Worm (Caenorhabditis elegans) whole organism, L4 larva: ENCODE data around the gene F40G9.8.
A peak's percentile ranks its signal among the peaks of the same experiment; 100 is the strongest.

Experiments used
- F26F4.8 ChIP-seq: fragments of 200-800 bp; sonication (Bioruptor generic); conservative IDR thresholded peaks from 2 replicates; pipeline ENCODE4 v1.3.6; 2022; ENCODE audit warnings: missing genetic modification characterization, missing compliant biosample characterization
- F37D6.2 ChIP-seq: sonication (generic microtip); optimal IDR thresholded peaks from 2 replicates; lab custom pipeline; 2016; ENCODE audit warnings: mild to moderate bottlenecking, missing genetic modification characterization, missing compliant biosample characterization
- F44E2.7 ChIP-seq: fragments of 200-800 bp; sonication (Bioruptor generic); IDR thresholded peaks from 2 replicates; pipeline ENCODE4 v2.1.2; 2022; ENCODE audit warnings: missing genetic modification characterization, missing compliant biosample characterization
- F49E8.2 ChIP-seq: sonication (generic microtip); optimal IDR thresholded peaks from 2 replicates; lab custom pipeline; 2016; ENCODE audit warnings: missing compliant biosample characterization, mild to moderate bottlenecking, missing genetic modification characterization, borderline replicate concordance
- T26A8.4 ChIP-seq: fragments of 200-800 bp; sonication (Bioruptor generic); IDR thresholded peaks from 2 replicates; pipeline ENCODE4 v1.3.6; 2022; ENCODE audit warnings: missing genetic modification characterization, missing compliant biosample characterization
- aha-1 ChIP-seq: fragments of 150-350 bp; peaks from one replicate; lab custom pipeline; 2014; ENCODE audit warnings: missing biosample characterization, missing genetic modification characterization
- arid-1 ChIP-seq: fragments of 200-800 bp; sonication (Bioruptor generic); conservative IDR thresholded peaks from 2 replicates; pipeline ENCODE4 v1.3.6; 2022; ENCODE audit warnings: missing genetic modification reagents, missing genetic modification characterization, missing compliant biosample characterization
- dmd-6 ChIP-seq: fragments of 200-800 bp; sonication (Bioruptor generic); IDR thresholded peaks from 2 replicates; pipeline ENCODE4 v1.3.6; 2022; ENCODE audit warnings: missing genetic modification reagents, missing genetic modification characterization, missing compliant biosample characterization
- dmd-8 ChIP-seq: fragments of 200-800 bp; sonication (Bioruptor generic); IDR thresholded peaks from 2 replicates; pipeline ENCODE4 v1.3.6; 2022; ENCODE audit warnings: missing genetic modification characterization, missing compliant biosample characterization
- dve-1 ChIP-seq: sonication (generic microtip); optimal IDR thresholded peaks from 2 replicates; lab custom pipeline; 2017; ENCODE audit warnings: antibody characterized with exemption, mild to moderate bottlenecking, missing genetic modification characterization, missing compliant biosample characterization; ENCODE audit not compliant: insufficient read depth
- egl-43 ChIP-seq: fragments of 200-800 bp; sonication (Bioruptor generic); IDR thresholded peaks from 2 replicates; pipeline ENCODE4 v1.3.6; 2022; ENCODE audit warnings: missing genetic modification reagents, missing genetic modification characterization, missing compliant biosample characterization
- fos-1 ChIP-seq: fragments of 150-350 bp; optimal IDR thresholded peaks from 2 replicates; lab custom pipeline; 2014; ENCODE audit warnings: missing biosample characterization, missing genetic modification characterization
- hmg-1.1 ChIP-seq: fragments of 200-800 bp; sonication (Bioruptor generic); IDR thresholded peaks from 2 replicates; pipeline ENCODE4 v1.3.6; 2022; ENCODE audit warnings: missing genetic modification reagents, missing genetic modification characterization, missing compliant biosample characterization
- jun-1 ChIP-seq: fragments of 150-350 bp; optimal IDR thresholded peaks from 2 replicates; lab custom pipeline; 2014; ENCODE audit warnings: missing biosample characterization, missing genetic modification reagents, missing genetic modification characterization
- lsy-2 ChIP-seq, 2 experiments: fragments of 150-350 bp in 1 of 2; sonication (generic microtip) in 1 of 2; optimal IDR thresholded peaks; 2 replicates each; lab custom pipeline; 2014 to 2017; ENCODE audit warnings: missing biosample characterization in 2 of 2, missing genetic modification characterization in 2 of 2
- mdt-29 ChIP-seq: fragments of 200-800 bp; sonication (Bioruptor generic); IDR thresholded peaks from 2 replicates; pipeline ENCODE4 v1.3.6; 2022; ENCODE audit warnings: missing genetic modification reagents, missing genetic modification characterization, missing compliant biosample characterization
- nhr-10 ChIP-seq: fragments of 150-350 bp; optimal IDR thresholded peaks from 2 replicates; lab custom pipeline; 2014; ENCODE audit warnings: missing biosample characterization, missing genetic modification characterization
- nhr-111 ChIP-seq: fragments of 200-800 bp; sonication (Bioruptor generic); optimal IDR thresholded peaks from 2 replicates; lab custom pipeline; 2018; ENCODE audit warnings: mild to moderate bottlenecking, missing genetic modification characterization, missing compliant biosample characterization
- nhr-25 ChIP-seq: sonication (generic microtip); optimal IDR thresholded peaks from 2 replicates; lab custom pipeline; 2017; ENCODE audit warnings: missing genetic modification characterization, mild to moderate bottlenecking, missing compliant biosample characterization, antibody characterized with exemption, moderate library complexity, borderline replicate concordance; ENCODE audit not compliant: insufficient read depth
- nhr-42 ChIP-seq: fragments of 200-800 bp; sonication (Bioruptor generic); IDR thresholded peaks from 2 replicates; pipeline ENCODE4 v1.3.6; 2022; ENCODE audit warnings: missing genetic modification characterization, missing compliant biosample characterization
- nhr-48 ChIP-seq: sonication (generic microtip); optimal IDR thresholded peaks from 2 replicates; lab custom pipeline; 2016; ENCODE audit warnings: mild to moderate bottlenecking, missing genetic modification characterization, missing compliant biosample characterization
- nhr-6 ChIP-seq: fragments of 150-350 bp; optimal IDR thresholded peaks from 2 replicates; lab custom pipeline; 2014; ENCODE audit warnings: missing biosample characterization, missing genetic modification characterization
- nhr-77 ChIP-seq: fragments of 150-350 bp; optimal IDR thresholded peaks from 2 replicates; lab custom pipeline; 2014; ENCODE audit warnings: missing biosample characterization, missing genetic modification characterization
- php-3 ChIP-seq: fragments of 200-800 bp; sonication (Bioruptor generic); IDR thresholded peaks from 2 replicates; pipeline ENCODE4 v1.3.6; 2022; ENCODE audit warnings: missing genetic modification reagents, missing genetic modification characterization, missing compliant biosample characterization
- rbr-2 ChIP-seq: sonication (generic microtip); optimal IDR thresholded peaks from 2 replicates; lab custom pipeline; 2016; ENCODE audit warnings: missing genotype, missing genetic modification characterization, missing compliant biosample characterization
- saeg-2 ChIP-seq: fragments of 200-800 bp; sonication (Bioruptor generic); IDR thresholded peaks from 2 replicates; pipeline ENCODE4 v1.3.6; 2022; ENCODE audit warnings: missing genetic modification reagents, missing genetic modification characterization, missing compliant biosample characterization
- skn-1 ChIP-seq: fragments of 150-350 bp; optimal IDR thresholded peaks from 2 replicates; lab custom pipeline; 2014; ENCODE audit warnings: missing biosample characterization, missing genetic modification characterization
- spr-1 ChIP-seq: sonication (generic microtip); optimal IDR thresholded peaks from 2 replicates; lab custom pipeline; 2016; ENCODE audit warnings: mild to moderate bottlenecking, missing genetic modification characterization, missing compliant biosample characterization
- spr-3 ChIP-seq: fragments of 200-800 bp; sonication (Bioruptor generic); optimal IDR thresholded peaks from 2 replicates; lab custom pipeline; 2018; ENCODE audit warnings: mild to moderate bottlenecking, missing genetic modification characterization, missing compliant biosample characterization
- unc-62 ChIP-seq, 3 experiments: fragments of 150-350 bp in 1 of 3; sonication (generic microtip); optimal IDR thresholded peaks in 2 of 3; peaks in 1 of 3; 1 replicate in 1 of 3; 2 replicates in 2 of 3; lab custom pipeline; 2014 to 2017; ENCODE audit warnings: missing biosample characterization in 3 of 3, missing genetic modification characterization in 3 of 3, missing genetic modification reagents in 3 of 3, missing genotype in 1 of 3
- vab-7 ChIP-seq: fragments of 200-800 bp; sonication (Bioruptor generic); IDR thresholded peaks from 2 replicates; pipeline ENCODE4 v1.3.6; 2022; ENCODE audit warnings: missing genetic modification reagents, missing genetic modification characterization, missing compliant biosample characterization
- zag-1 ChIP-seq: fragments of 150-350 bp; optimal IDR thresholded peaks from 2 replicates; lab custom pipeline; 2014; ENCODE audit warnings: missing biosample characterization, missing genetic modification characterization
- zfp-2 ChIP-seq: sonication (generic microtip); optimal IDR thresholded peaks from 2 replicates; lab custom pipeline; 2016; ENCODE audit warnings: mild to moderate bottlenecking, missing genetic modification characterization, missing compliant biosample characterization

Gene F40G9.8

ce11 chrIII:120199-120598 is 44.5 kb downstream of the F40G9.8 start, which contains the start of gene pals-24 (continued):
- no peak for TF ChIP-seq nhr-25 (tag; lab: Kevin White, UChicago)
- no peak for TF ChIP-seq nhr-111
- no peak for TF ChIP-seq rbr-2
- TF ChIP-seq saeg-2 (GFP tag; lab: Robert Waterston, UW): no peak
- TF ChIP-seq dmd-6 (GFP tag; lab: Robert Waterston, UW): peak; percentile 59
- TF ChIP-seq jun-1 (tag; lab: Kevin White, UChicago): no peak
- TF ChIP-seq zfp-2 (tag; lab: Kevin White, UChicago): no peak
- TF ChIP-seq mdt-29 (GFP tag; lab: Robert Waterston, UW): no peak
- no peak for TF ChIP-seq lsy-2 (tag; optimal IDR thresholded peaks at IDR 0.05; lab: Kevin White, UChicago)
- no peak for TF ChIP-seq nhr-42 (GFP tag; lab: Robert Waterston, UW)
- no peak for TF ChIP-seq hmg-1.1
- TF ChIP-seq F26F4.8 (GFP tag; lab: Robert Waterston, UW): no peak
- no peak for TF ChIP-seq F44E2.7 (GFP tag; lab: Robert Waterston, UW)
- TF ChIP-seq F49E8.2 (tag; lab: Kevin White, UChicago): no peak
- no peak for TF ChIP-seq vab-7
- no peak for TF ChIP-seq egl-43 (GFP tag; lab: Robert Waterston, UW)
- TF ChIP-seq fos-1: no peak
- TF ChIP-seq nhr-10 (tag; lab: Kevin White, UChicago): no peak
- TF ChIP-seq dve-1 (tag; lab: Kevin White, UChicago): peak; percentile 61

- TF ChIP-seq nhr-77 (tag; lab: Kevin White, UChicago): no peak
- TF ChIP-seq zag-1 (tag; lab: Kevin White, UChicago): no peak
- TF ChIP-seq dmd-8 (GFP tag; lab: Robert Waterston, UW): no peak
- TF ChIP-seq nhr-6 (tag; lab: Kevin White, UChicago): no peak
- TF ChIP-seq T26A8.4: no peak
- peak; percentile 91 for TF ChIP-seq aha-1
- TF ChIP-seq spr-3 (GFP tag; lab: Kevin White, UChicago): no peak
Measured at ce11 chrIII:117857-118256, 46.8 kb downstream of the F40G9.8 start.

ce11 chrIII:117210-117609 is 47.5 kb downstream of the F40G9.8 start, which contains the start of gene C29F9.5:
Gene C29F9.5, plus strand, starts transcription at chrIII:117510.
- TF ChIP-seq dmd-8 (GFP tag; lab: Robert Waterston, UW) (no peak), unc-62 (GFP tag; optimal IDR thresholded peaks at IDR 0.05 in 1 of 2; lab: Kevin White, UChicago) (peak in 1 of 2 experiments; percentile 59), unc-62 (tag; optimal IDR thresholded peaks at IDR 0.05; lab: Kevin White, UChicago) (no peak), arid-1 (no peak), F37D6.2 (tag; lab: Kevin White, UChicago) (no peak), nhr-48 (tag; lab: Kevin White, UChicago) (no peak), skn-1 (no peak)

ce11 chrIII:114603-115002 is 50.1 kb downstream of the F40G9.8 start, which contains the start of gene C29F9.6:
Gene C29F9.6, plus strand, starts transcription at chrIII:114903.
- TF ChIP-seq spr-1: no peak
- TF ChIP-seq nhr-48 (tag; lab: Kevin White, UChicago): no peak
- TF ChIP-seq php-3: no peak
